Worm (Caenorhabditis elegans): ENCODE results near the gene nhr-275.

DNA sequence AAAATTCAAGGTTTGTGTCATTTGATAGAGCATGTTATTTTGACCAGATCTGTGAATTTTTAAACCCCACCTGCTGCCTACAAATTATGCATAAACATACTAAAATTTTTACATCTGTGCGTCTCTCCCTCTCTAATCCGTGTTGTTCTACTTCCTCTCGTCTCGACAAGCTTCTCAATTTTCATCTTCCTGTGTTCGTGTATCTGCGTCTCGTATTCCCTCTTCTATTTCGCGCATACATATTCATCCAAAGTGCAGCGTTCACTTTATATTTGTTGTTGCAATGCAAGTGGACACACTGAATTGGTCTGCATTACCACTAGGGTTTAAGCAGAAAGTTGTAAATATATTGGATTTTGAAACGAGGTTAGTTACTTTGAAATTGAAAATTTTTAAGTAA lies 11.7 kb upstream of the nhr-275 start, which contains the start of gene fbxa-137:
- TF ChIP-seq nhr-11 (tag; optimal IDR thresholded peaks at IDR 0.05): no peak
- TF ChIP-seq nhr-237 (tag; optimal IDR thresholded peaks at IDR 0.05): no peak
- TF ChIP-seq nfya-1 (tag; optimal IDR thresholded peaks at IDR 0.05; ENCODE audit: insufficient read depth): no peak
- TF ChIP-seq unc-39 (tag; optimal IDR thresholded peaks at IDR 0.05): no peak
- TF ChIP-seq snpc-4 (tag; optimal IDR thresholded peaks at IDR 0.05): no peak
- TF ChIP-seq nhr-77 (tag; optimal IDR thresholded peaks at IDR 0.05): no peak
- no peak for TF ChIP-seq nhr-23 (tag; optimal IDR thresholded peaks at IDR 0.05)
- no peak for TF ChIP-seq pha-4 (tag; optimal IDR thresholded peaks at IDR 0.05)
- no peak for TF ChIP-seq tbx-2 (tag; optimal IDR thresholded peaks at IDR 0.05)
- no peak for TF ChIP-seq ama-1 (optimal IDR thresholded peaks at IDR 0.05)
- no peak for TF ChIP-seq ceh-16 (tag; optimal IDR thresholded peaks at IDR 0.05)
